Fruit fly (Drosophila melanogaster) S2 (cell line): ENCODE measurements around the gene CG2310.

Experiments
- CG8478 ChIP-seq: fragments of >200 bp; optimal IDR thresholded peaks from 2 replicates; lab custom pipeline; 2018
- CTCF ChIP-seq, 2 experiments: fragments of >200 bp; optimal IDR thresholded peaks; 2 replicates each; lab custom pipeline; 2018

CG2310 gene

DNA sequence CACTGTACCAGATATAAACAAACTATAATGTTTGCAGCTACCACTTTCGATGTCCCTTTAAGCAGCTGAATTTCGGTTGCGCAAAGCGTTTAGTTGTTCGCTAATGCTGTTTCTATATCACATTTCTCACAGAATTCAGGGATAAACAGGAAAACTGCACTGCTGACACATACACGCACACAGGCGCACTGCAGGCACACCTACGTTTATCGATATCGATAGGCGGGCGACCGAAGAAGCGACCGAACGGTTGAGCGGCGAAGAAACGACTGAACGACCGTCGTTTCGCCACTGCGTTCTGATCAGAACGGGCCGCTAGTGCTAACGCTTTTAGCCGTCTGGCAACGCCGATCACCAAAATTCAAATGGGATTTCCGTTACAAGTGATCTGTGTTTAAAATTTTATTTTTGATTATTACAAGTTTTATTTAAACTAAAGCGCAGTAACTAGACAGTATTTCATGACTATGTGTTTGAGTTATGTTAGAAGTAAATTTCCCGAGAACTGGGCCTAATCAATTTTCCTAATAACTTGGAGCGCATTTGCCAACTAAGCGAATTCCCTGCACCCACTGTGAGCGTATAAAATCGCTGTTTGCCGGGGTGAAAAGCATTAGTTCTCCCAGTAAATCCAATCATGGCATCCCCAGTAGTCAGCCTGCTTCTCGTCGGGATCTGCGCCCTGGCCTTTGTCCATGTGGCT is at the start of gene CG2310, which contains the start of gene Diedel:
CG2310 (minus strand) TSS at position 277 of the 703 bp plus-strand sequence.
Diedel (plus strand) TSS at position 611 of the 703 bp plus-strand sequence.
- TF ChIP-seq CTCF (optimal IDR thresholded peaks at IDR 0.05; lab: Kevin White, UChicago) (peak; percentile 7 to 45), CG8478 (lab: Kevin White, UChicago) (no peak)

DNA sequence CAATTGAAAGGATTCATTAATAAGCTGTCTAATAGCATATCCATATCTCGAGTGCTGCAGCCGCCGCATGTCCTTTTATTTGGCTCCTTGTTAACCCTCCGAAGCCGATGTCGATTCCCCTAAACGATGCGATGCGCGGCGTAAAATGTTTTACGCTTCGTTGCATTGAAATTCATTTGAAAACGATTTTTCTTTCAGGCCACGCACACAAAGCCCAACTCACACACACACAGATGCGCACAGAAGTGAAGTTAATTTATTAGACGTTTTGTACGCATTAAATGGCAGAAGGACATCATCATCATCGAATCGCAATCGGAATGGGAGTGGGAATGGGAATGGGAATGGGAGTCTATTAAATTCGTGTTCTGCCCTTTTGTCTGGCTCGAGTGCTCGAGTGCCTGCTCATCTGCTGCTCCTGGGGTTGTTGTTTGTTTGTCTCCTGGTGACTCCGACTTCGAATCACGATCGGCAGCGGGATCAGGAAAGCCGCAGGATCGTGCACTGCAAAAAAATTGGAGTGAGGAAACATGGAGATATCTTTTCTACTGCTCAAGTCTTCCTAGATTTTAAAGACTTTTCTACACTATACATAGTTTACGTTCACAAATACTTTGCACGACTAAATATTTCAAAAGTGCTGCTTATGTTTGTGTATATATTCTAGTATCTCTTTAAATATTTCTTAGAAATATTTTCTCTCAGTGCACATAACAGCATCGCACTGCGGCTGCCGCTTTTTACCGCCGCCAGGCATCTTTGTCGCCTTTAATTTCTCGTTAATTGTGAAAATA is 47.8 kb upstream of the CG2310 start:
- TF ChIP-seq CG8478 (lab: Kevin White, UChicago) (no peak), CTCF (optimal IDR thresholded peaks at IDR 0.05; lab: Kevin White, UChicago) (no peak)

DNA sequence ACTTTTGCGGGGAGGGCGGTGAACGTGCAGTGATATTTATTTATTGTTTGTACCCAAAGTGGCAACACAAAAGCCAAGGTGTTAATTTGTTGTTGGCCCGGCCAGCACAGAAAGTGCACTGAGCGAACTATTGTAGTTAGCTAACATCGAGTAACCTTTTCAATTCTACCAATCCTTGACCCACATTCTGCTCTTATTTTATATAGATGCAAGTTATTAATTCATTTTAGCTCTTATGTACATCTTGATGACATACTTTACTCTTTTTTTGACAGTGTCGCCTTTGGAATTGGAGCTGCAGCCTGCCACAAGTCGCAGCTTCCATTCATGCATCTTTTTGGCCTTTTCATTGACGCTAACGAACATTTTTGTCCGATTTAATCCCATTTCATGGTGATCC is 45.1 kb upstream of the CG2310 start:
- TF ChIP-seq CG8478 (lab: Kevin White, UChicago): no peak
- TF ChIP-seq CTCF (optimal IDR thresholded peaks at IDR 0.05; lab: Kevin White, UChicago): no peak

DNA sequence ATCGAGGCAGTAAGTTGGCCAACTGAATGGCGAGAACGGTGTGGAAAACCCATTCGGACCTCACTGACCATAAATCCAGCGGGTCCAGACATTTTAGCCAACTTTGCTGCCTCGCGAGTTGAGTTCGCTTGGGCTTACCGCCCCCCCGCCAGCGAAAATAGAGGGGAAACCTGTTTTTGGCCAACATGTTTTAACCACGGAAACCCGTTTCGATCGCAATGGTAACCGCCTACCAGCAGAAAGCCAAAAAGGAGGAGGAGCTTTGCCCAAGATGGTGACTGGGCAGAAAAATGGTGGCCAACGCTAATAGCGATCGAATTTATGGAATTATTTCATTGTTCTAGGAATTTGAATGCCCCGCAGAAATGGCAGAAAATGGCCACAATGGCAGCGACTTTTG is 33.2 kb upstream of the CG2310 start:
- TF ChIP-seq CG8478 (lab: Kevin White, UChicago): no peak
- TF ChIP-seq CTCF (optimal IDR thresholded peaks at IDR 0.05; lab: Kevin White, UChicago): no peak

DNA sequence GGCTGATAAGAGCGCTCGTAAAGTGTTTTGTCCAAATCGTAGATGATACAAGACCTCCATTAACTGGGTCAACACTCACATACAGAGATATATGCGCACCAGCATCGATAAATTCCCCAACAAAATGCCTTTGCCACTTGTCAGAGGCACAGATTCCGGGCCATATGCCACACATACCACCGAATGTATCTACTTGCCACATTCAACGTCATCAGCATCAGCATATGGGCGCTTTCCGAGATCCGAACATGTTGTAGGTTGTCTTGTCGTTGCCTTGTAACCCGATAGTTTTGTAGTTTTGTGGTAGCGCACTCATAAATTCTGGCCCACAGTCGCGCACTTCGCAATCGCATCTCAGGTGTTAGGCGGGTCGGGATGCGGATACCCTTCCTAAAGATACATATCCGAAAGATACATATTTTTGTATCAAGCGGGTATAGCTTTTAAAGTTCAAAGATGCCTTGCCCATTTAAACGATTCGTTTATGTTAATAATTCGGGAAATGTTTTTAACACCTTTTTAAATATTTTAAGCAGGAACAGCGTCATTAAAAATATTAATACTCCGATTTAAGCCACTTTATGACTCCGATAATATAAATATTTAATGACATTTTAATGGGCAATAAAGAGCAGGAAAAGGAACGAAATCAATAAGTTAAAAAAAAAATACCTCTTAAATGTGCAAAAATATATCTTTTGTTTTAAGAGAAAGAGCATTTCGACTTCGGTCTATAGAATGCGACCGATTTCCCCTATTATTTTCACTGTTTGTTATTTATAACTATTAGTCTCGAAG is 30.9 kb upstream of the CG2310 start:
- TF ChIP-seq CTCF (optimal IDR thresholded peaks at IDR 0.05; lab: Kevin White, UChicago) (no peak), CG8478 (lab: Kevin White, UChicago) (no peak)

DNA sequence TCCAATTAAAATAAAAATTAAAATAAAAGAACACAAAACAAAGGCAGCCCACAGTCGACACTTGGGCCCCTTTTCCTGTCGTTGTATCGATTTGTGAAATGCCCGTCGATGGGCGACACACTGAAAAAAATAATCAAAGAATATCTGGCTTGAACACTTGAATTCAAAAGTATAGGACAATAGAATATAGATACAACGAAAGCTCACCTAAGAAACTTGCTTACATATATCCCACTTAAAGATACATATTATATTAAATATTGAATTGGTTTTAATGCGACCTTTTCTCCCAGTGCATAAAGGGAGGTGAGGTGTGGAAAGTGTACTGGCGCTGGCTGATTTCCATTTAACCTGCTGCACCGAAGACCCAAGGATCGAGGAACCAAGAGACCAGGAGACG is 28.8 kb upstream of the CG2310 start:
- no peak for TF ChIP-seq CG8478 (lab: Kevin White, UChicago)
- no peak for TF ChIP-seq CTCF (optimal IDR thresholded peaks at IDR 0.05; lab: Kevin White, UChicago)

DNA sequence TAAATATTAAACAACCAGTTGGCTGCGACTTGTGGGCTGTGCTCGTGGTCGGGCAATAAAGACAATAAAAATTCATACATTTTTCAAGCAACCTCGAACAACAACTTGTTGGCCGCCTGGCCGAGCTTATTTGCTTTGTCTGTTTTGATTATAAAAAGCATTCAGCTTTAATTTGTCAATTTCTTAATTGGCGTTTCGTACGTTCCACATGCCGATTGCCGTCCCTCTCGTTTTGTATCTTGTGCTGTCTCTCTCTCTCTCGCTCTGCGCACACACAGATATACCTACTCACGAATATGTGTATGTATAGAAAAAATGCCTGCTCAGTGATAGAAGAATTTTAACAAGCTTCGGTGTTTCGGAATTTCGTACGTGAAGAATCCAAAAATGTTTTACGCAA is 26.9 kb upstream of the CG2310 start:
- TF ChIP-seq CG8478 (lab: Kevin White, UChicago): no peak
- TF ChIP-seq CTCF (optimal IDR thresholded peaks at IDR 0.05; lab: Kevin White, UChicago): no peak

DNA sequence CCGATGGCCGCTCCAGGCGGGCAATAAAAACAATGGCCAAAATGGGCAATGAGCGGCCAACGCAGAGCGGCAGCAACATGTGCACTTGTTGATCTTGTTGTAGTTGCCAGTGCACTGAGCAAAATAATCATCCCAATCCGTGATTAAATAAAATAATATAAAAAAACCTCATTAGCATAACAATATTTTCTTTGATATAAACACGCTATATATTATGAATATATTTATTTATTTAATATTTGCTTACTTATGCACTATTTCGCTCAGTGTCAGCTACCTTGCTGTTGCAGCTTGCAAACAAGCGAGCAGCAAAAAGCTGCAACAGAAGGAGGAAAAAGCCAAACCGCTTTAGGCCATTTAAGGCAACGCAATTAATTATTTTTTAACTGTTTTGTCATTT is 26.0 kb upstream of the CG2310 start:
- TF ChIP-seq CTCF (optimal IDR thresholded peaks at IDR 0.05; lab: Kevin White, UChicago) (no peak), CG8478 (lab: Kevin White, UChicago) (no peak)

DNA sequence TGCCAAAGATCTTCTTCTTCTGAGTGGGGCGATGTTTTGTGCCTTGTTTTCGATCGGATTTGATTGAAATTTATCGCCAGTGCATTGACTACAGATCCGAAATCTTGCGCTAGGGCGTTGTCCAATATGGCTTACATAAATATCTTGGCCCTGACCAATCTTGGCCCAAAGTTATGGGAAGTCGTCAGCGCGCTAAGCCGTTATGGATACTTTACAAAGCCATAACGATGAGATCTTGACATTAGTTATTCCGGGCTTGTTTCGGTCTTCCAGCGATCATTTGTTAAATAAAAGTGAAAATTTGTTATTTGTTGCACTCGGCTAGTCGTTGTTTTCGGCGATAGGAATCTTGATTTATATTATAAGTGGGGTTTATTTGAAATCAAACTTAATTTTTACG is 25.2 kb upstream of the CG2310 start:
- no peak for TF ChIP-seq CTCF (optimal IDR thresholded peaks at IDR 0.05; lab: Kevin White, UChicago)
- TF ChIP-seq CG8478 (lab: Kevin White, UChicago): no peak

DNA sequence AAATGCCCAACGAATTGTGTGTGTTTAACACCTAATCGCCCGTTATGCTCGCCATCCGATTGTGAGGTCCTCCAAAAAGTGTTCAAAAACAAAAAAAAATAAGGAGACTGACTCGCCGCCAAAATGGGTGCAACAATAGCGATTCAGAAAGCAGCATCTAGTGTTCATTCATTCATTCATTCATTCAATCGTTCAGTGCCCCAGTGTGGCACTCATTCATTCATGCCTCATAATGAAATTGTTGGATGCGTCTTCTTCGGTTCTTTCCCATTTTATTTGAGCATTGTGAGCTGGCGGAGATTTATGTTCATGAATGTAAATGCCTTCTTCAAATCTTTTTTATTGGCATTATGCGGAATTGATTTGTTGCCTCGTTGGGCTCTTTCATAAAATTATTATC is 24.6 kb upstream of the CG2310 start:
- no peak for TF ChIP-seq CG8478 (lab: Kevin White, UChicago)
- no peak for TF ChIP-seq CTCF (optimal IDR thresholded peaks at IDR 0.05; lab: Kevin White, UChicago)

DNA sequence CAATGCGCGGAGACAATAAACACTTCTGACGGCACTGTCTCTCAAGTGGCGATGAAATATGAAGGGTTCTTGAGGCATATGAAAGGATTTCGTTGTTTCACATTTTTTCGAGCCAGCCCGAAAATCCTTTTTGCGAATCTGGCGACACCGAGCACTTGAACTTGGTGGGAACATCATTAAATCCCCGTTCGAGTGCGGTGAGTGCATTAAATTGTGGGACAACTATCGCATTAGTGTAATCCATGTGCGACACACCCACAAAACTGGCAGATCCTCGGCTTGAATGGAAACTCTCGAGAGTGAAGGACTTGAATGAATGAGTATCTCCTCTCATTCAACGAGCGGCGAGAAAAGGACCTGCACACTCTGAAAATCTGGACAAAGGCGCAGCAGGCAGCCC is 23.4 kb upstream of the CG2310 start:
- TF ChIP-seq CTCF (optimal IDR thresholded peaks at IDR 0.05; lab: Kevin White, UChicago): no peak
- TF ChIP-seq CG8478 (lab: Kevin White, UChicago): no peak

DNA sequence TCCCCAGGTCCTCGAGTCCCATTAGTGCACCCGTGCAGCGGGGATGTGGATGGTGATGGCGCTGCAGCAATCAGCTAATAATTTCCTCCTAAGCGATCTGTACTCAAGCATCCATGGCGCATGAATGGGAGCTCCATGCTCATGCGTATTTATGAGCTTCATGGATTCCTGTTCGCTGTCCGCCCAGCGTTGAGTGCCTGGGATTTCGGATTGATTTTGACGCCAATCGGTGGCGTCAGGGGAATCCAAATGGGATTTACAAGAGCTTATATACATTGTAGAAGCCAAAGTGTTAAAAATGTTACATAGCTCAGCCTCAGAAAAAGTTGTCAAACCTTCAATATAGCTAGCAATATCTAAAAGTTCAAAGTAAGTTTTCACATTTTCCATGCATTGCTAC is 22.1 kb upstream of the CG2310 start, which contains the start of gene ND-20L:
ND-20L (plus strand) TSS at position 301 of the 400 bp plus-strand sequence.
- no peak for TF ChIP-seq CG8478 (lab: Kevin White, UChicago)
- TF ChIP-seq CTCF (optimal IDR thresholded peaks at IDR 0.05; lab: Kevin White, UChicago): no peak

DNA sequence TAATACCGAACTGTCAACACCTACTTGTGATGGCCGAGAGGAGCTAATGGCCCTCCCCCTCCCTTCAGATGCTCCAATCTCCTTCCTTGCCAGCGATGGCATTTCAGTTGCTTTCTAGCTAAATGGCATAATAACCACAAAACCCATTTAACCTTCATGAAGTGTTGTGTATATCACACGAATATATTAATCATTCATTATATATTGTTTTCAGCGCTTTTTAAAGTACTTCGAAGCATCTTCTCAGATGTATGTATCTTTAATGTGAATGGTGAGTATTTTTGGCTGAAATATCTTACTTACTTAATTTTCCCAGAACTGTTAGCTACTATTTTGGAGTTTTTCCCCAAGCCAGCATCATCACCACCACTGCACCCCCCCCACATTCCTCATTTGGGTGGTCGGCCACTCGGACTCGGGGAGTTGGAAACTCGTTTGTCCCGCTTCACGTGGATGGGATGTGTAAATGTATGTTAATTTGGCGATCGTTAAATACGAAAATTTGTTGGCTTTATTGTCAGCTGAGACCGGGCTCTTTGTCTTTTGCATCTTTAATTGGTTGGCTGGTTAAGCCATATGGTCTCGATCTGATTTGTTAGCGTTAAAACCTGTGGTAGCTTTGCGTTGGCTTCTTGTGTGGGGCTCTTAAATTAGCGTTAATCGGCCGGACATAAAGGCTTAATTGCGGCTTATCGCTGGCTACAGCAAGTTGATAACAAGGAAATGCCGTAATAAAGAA is 19.2 kb upstream of the CG2310 start:
- TF ChIP-seq CTCF (optimal IDR thresholded peaks at IDR 0.05; lab: Kevin White, UChicago) (no peak), CG8478 (lab: Kevin White, UChicago) (no peak)

DNA sequence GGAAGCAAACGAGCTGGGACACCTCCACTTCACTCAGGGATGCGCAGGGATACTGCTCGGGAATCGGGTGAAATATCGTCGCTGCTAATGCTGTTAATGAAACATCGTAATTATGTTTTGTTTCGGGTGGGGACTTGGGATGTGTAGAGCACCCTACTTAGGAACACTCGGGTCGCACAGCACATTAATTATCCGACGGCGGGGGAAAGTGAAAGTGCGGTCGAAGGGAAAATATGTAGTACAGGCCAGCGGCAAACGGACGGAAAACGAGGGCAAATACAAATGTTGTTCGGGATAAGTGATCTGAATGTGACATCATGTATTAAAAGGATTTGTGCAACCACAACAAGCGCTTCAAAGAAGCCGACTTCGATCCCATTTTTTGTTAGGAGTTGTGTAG is 18.2 kb upstream of the CG2310 start:
- TF ChIP-seq CTCF (optimal IDR thresholded peaks at IDR 0.05; lab: Kevin White, UChicago): no peak
